Fruit fly (Drosophila melanogaster) whole organism, embryonic: ENCODE data around the gene CG33235.
A peak's percentile ranks its signal among the peaks of the same experiment; 100 is the strongest.

Experiments
- CG12071 ChIP-seq: fragments of 200-800 bp; sonication (Bioruptor generic); optimal IDR thresholded peaks from 3 replicates; lab custom pipeline; 2018; ENCODE audit warnings: missing biosample characterization, mild to moderate bottlenecking, missing genetic modification characterization
- CG4617 ChIP-seq: fragments of 200-800 bp; sonication (Bioruptor generic); optimal IDR thresholded peaks from 3 replicates; lab custom pipeline; 2016; ENCODE audit warnings: missing biosample characterization, missing genetic modification characterization, borderline replicate concordance
- CG7786 ChIP-seq: fragments of 200-800 bp; sonication (Bioruptor generic); optimal IDR thresholded peaks from 2 replicates; lab custom pipeline; 2016; ENCODE audit warnings: missing biosample characterization, missing genetic modification characterization
- Camta ChIP-seq: fragments of 200-800 bp; sonication (Bioruptor generic); optimal IDR thresholded peaks from 2 replicates; lab custom pipeline; 2016; ENCODE audit warnings: missing biosample characterization, missing genetic modification characterization

DNA sequence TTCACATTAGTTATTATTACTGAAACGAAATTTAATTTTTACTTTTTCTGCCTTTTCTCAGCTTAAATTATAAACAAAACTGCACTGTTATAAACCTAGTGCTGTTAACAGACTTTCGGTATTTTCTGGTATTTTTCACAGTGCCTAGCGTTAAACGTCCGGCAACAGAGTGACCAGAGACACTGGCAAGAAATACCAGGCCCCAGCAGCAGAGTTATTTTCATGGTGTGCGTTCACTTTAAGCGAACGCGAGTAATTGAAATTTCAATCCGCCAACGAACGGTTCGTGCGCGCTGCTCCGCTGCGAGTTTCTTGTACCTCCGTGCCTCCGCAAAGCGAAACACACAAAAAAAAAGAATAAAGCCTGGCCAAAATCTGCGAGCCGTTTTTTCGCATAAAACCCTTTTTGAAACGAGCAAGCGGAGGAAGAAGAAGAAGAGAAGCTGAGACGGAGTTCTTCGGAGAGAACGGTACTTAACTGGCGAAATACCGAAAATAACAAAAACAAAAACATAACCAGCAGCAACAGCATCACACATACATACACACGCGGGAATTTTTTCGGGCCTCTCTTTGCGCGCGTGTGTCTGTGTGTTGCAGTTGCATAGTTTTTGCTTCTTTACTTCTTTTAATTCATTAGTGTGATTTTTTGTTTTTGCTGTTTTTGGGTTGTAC lies 1.7 kb upstream of the CG33235 start, which contains the start of gene Drak:
- TF ChIP-seq Camta (no peak), CG7786 (GFP tag; lab: Kevin White, UChicago) (no peak), CG12071 (GFP tag; lab: Kevin White, UChicago) (no peak), CG4617 (GFP tag; lab: Kevin White, UChicago) (peak; percentile 40)
